Worm (Caenorhabditis elegans) whole organism, L2 larva: ENCODE measurements around the gene Y61A9LA.1.

Experiments used
- F13H6.1 ChIP-seq: sonication (generic microtip); optimal IDR thresholded peaks from 2 replicates; lab custom pipeline; 2016; ENCODE audit warnings: missing genetic modification characterization, missing compliant biosample characterization
- aly-2 ChIP-seq: fragments of 150-350 bp; optimal IDR thresholded peaks from 2 replicates; lab custom pipeline; 2014; ENCODE audit warnings: missing biosample characterization, missing genetic modification characterization
- ama-1 ChIP-seq: fragments of 150-350 bp; optimal IDR thresholded peaks from 2 replicates; lab custom pipeline; 2018; ENCODE audit warnings: inconsistent platforms
- dmd-4 ChIP-seq: sonication (generic microtip); optimal IDR thresholded peaks from 2 replicates; lab custom pipeline; 2017; ENCODE audit warnings: missing biosample characterization, missing genetic modification characterization
- elt-1 ChIP-seq: fragments of 150-350 bp; optimal IDR thresholded peaks from 2 replicates; lab custom pipeline; 2014; ENCODE audit warnings: missing biosample characterization, missing genetic modification characterization
- elt-3 ChIP-seq: sonication (generic microtip); optimal IDR thresholded peaks from 2 replicates; lab custom pipeline; 2017; ENCODE audit warnings: missing biosample characterization, missing genetic modification characterization
- fos-1 ChIP-seq: fragments of 150-350 bp; optimal IDR thresholded peaks from 2 replicates; lab custom pipeline; 2014; ENCODE audit warnings: missing biosample characterization, missing genetic modification characterization
- lin-39 ChIP-seq: fragments of 150-350 bp; optimal IDR thresholded peaks from 2 replicates; lab custom pipeline; 2014; ENCODE audit warnings: missing biosample characterization, missing genetic modification reagents, missing genetic modification characterization
- lsy-2 ChIP-seq, 2 experiments: fragments of 150-350 bp in 1 of 2; sonication (generic microtip) in 1 of 2; optimal IDR thresholded peaks; 2 replicates each; lab custom pipeline; 2014 to 2017; ENCODE audit warnings: missing biosample characterization in 2 of 2, missing genetic modification characterization in 2 of 2
- nhr-10 ChIP-seq: sonication (generic microtip); optimal IDR thresholded peaks from 2 replicates; lab custom pipeline; 2017; ENCODE audit warnings: missing biosample characterization, missing genetic modification characterization
- nhr-11 ChIP-seq: fragments of 150-350 bp; optimal IDR thresholded peaks from 2 replicates; lab custom pipeline; 2014; ENCODE audit warnings: missing biosample characterization, missing genetic modification characterization
- sem-4 ChIP-seq: fragments of 150-350 bp; optimal IDR thresholded peaks from 2 replicates; lab custom pipeline; 2014; ENCODE audit warnings: missing biosample characterization, missing genetic modification reagents, missing genetic modification characterization
- unc-39 ChIP-seq: fragments of 150-350 bp; optimal IDR thresholded peaks from 2 replicates; lab custom pipeline; 2014; ENCODE audit warnings: missing biosample characterization, missing genetic modification characterization
- ztf-11 ChIP-seq: sonication (generic microtip); optimal IDR thresholded peaks from 2 replicates; lab custom pipeline; 2017; ENCODE audit warnings: missing biosample characterization, missing genetic modification characterization

DNA sequence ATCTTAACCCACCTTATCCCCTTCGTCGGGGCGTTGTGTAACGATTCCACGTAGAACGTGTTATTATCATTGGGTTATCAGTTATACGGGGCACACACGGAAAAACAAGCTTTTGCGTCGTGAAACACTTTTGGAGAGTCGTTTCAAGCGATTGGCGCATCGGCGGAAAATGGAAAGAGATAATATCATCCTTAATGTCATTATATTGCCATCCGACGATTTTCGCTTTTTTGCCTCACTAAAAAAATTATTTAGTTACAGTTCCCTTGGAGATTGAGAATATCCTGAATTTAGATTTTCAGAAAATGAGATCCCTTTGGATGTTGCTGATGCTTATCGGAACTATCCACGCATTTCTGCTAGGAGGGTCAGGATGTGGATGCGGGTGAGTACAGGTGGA is 63.4 kb downstream of the Y61A9LA.1 start, which contains the start of gene F41F3.8:
- TF ChIP-seq aly-2 (tag; lab: Kevin White, UChicago) (no peak), nhr-11 (no peak), elt-1 (tag; lab: Kevin White, UChicago) (no peak), F13H6.1 (tag; lab: Kevin White, UChicago) (no peak), ztf-11 (tag; lab: Kevin White, UChicago) (no peak), elt-3 (tag; lab: Kevin White, UChicago) (no peak), fos-1 (tag; lab: Kevin White, UChicago) (no peak), nhr-10 (tag; lab: Kevin White, UChicago) (no peak), ama-1 (no peak), lin-39 (no peak), lsy-2 (tag; optimal IDR thresholded peaks at IDR 0.05; lab: Kevin White, UChicago) (no peak), dmd-4 (no peak), unc-39 (tag; lab: Kevin White, UChicago) (no peak), sem-4 (tag; lab: Kevin White, UChicago) (no peak)
